Fruit fly (Drosophila melanogaster): Measurements from ENCODE around the gene CG4849.

CG4849 gene

DNA sequence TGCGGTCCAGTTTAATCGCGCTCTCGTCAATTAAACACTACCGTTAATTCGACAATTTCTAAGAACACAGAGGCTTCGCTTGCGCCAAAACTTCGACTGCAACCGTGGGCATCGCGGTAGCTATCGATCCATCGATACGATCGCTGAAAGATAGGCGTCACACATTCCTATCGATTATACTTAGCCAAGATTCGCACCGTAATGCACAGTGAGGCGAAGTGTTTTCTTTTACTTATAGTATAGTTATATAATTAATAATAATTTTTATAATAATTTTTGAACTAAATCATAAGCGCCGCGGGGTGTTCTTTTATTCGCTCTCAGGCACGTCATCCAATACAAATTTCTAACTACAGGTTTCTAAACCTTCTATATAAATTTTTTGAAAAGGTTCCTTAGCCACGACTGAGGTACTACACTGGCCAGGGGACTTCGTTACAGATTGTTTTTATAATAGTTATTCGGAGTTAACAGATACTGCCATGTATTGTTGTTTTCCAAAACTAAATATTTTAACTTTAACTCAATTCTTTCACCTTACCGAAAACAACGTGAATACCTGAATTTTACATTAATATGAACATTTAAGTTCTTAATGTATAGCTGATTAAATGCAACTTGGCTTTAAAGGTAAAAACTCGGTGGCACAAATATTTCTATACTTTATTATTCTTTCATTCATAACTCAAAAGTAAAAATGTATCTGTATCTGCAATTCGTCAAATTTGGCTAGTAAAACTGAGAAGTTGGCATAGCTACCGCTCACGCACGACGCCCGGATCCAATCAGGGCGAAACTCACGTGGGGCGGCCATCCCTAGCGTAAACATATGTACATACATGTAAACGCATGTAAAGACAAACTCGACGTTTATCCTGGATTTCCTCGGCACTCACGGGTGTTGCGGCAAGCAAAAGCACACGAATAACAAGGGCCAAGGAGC, 25.2 kb upstream of the CG4849 start, which contains the start of the genes NSD and BOD1 (continued):
- TF ChIP-seq Doc3 (GFP tag; IDR thresholded peaks at IDR 0.05; ENCODE audit: partially characterized antibody) (peak; percentile 67), Dad (GFP tag; optimal IDR thresholded peaks at IDR 0.05) (no peak), NC2β (GFP tag; optimal IDR thresholded peaks at IDR 0.05) (no peak), Sox100B (GFP tag; optimal IDR thresholded peaks at IDR 0.05) (no peak), E2f1 (GFP tag; IDR thresholded peaks at IDR 0.05) (peak; percentile 84), ems (GFP tag; optimal IDR thresholded peaks at IDR 0.05) (no peak), peb (GFP tag; IDR thresholded peaks at IDR 0.05) (no peak), br (optimal IDR thresholded peaks at IDR 0.05) (no peak), abd-A (tag; optimal IDR thresholded peaks at IDR 0.05) (no peak), CG8290 (GFP tag; optimal IDR thresholded peaks at IDR 0.05) (no peak), CG8290 (tag; optimal IDR thresholded peaks at IDR 0.05) (no peak), Dek (tag; optimal IDR thresholded peaks at IDR 0.05) (peak; percentile 39), org-1 (GFP tag; optimal IDR thresholded peaks at IDR 0.05) (no peak), Oaz (GFP tag; IDR thresholded peaks at IDR 0.05) (peak; percentile 17; the same call in 1 of the 2 replicates), CG12744 (GFP tag; optimal IDR thresholded peaks at IDR 0.05) (no peak), CG4617 (GFP tag; optimal IDR thresholded peaks at IDR 0.05; ENCODE audit: borderline replicate concordance) (peak; percentile 77), cas (GFP tag; IDR thresholded peaks at IDR 0.05) (peak; percentile 57; the same call in 1 of the 2 replicates), CG2712 (tag; optimal IDR thresholded peaks at IDR 0.05) (peak; percentile 71), pb (GFP tag; optimal IDR thresholded peaks at IDR 0.05) (no peak), Nf-YC (tag; optimal IDR thresholded peaks at IDR 0.05) (peak; percentile 2), da (GFP tag; optimal IDR thresholded peaks at IDR 0.05) (no peak), oc (tag; optimal IDR thresholded peaks at IDR 0.05) (no peak), CG7987 (GFP tag; optimal IDR thresholded peaks at IDR 0.05) (peak; percentile 20), CG7786 (GFP tag; optimal IDR thresholded peaks at IDR 0.05) (no peak), grn (GFP tag; optimal IDR thresholded peaks at IDR 0.05) (no peak), CG10462 (GFP tag; optimal IDR thresholded peaks at IDR 0.05) (peak; percentile 17), Hey (tag; optimal IDR thresholded peaks at IDR 0.05) (no peak), sug (tag; optimal IDR thresholded peaks at IDR 0.05) (peak; percentile 40), cad (GFP tag; optimal IDR thresholded peaks at IDR 0.05) (no peak), bcd (GFP tag; optimal IDR thresholded peaks at IDR 0.05) (peak; percentile 32), dan (GFP tag; IDR thresholded peaks at IDR 0.05) (no peak), ato (GFP tag; IDR thresholded peaks at IDR 0.05; ENCODE audit: partially characterized antibody) (peak; percentile 96), otp (GFP tag; IDR thresholded peaks at IDR 0.05) (no peak), caup (GFP tag; optimal IDR thresholded peaks at IDR 0.05; ENCODE audit: severe bottlenecking) (peak; percentile 20), Chrac-16 (GFP tag; optimal IDR thresholded peaks at IDR 0.05) (peak; percentile 23), her (GFP tag; optimal IDR thresholded peaks at IDR 0.05) (no peak), CG9437 (GFP tag; optimal IDR thresholded peaks at IDR 0.05) (peak; percentile 54), CG6765 (GFP tag; optimal IDR thresholded peaks at IDR 0.05) (no peak), pita (GFP tag; optimal IDR thresholded peaks at IDR 0.05) (peak; percentile 43), sc (optimal IDR thresholded peaks at IDR 0.05) (no peak), sc (GFP tag; optimal IDR thresholded peaks at IDR 0.05) (no peak), CG1529 (GFP tag; optimal IDR thresholded peaks at IDR 0.05) (no peak), stwl (tag; optimal IDR thresholded peaks at IDR 0.05) (peak; percentile 39), Tbp (GFP tag; optimal IDR thresholded peaks at IDR 0.05) (no peak), CG18262 (tag; optimal IDR thresholded peaks at IDR 0.05) (peak; percentile 62), kah (GFP tag; optimal IDR thresholded peaks at IDR 0.05) (no peak), CG4360 (GFP tag; IDR thresholded peaks at IDR 0.05) (no peak; the same call in 1 of the 2 replicates), pho (GFP tag; optimal IDR thresholded peaks at IDR 0.05) (no peak), CG2875 (GFP tag; optimal IDR thresholded peaks at IDR 0.05) (no peak), hb (GFP tag; IDR thresholded peaks at IDR 0.05; ENCODE audit: partially characterized antibody) (peak; percentile 96)
